Fruit fly (Drosophila melanogaster) whole organism, wandering third instar larva: ENCODE data around the gene Cp190.
A peak's percentile ranks its signal among the peaks of the same experiment; 100 is the strongest.

ENCODE experiments used
- CG32264 ChIP-seq: fragments of 200-800 bp; sonication (Bioruptor generic); optimal IDR thresholded peaks from 2 replicates; lab custom pipeline; 2016; ENCODE audit warnings: missing biosample characterization, missing genetic modification characterization
- CG9705 ChIP-seq: fragments of 200-800 bp; sonication (Bioruptor generic); optimal IDR thresholded peaks from 2 replicates; lab custom pipeline; 2018; ENCODE audit warnings: missing biosample characterization, mild to moderate bottlenecking, missing genetic modification characterization
- CrebA ChIP-seq: fragments of 200-800 bp; sonication (Bioruptor generic); optimal IDR thresholded peaks from 2 replicates; lab custom pipeline; 2016; ENCODE audit warnings: missing biosample characterization, mild to moderate bottlenecking, missing genetic modification characterization, borderline replicate concordance
- Dfd ChIP-seq: fragments of >200 bp; optimal IDR thresholded peaks from 2 replicates; lab custom pipeline; 2017; ENCODE audit warnings: missing biosample characterization, missing genetic modification characterization
- GATAd ChIP-seq: sonication (Bioruptor generic); optimal IDR thresholded peaks from 2 replicates; lab custom pipeline; 2016; ENCODE audit warnings: missing biosample characterization, missing genetic modification characterization
- HLH106 ChIP-seq: fragments of 200-800 bp; optimal IDR thresholded peaks from 3 replicates; lab custom pipeline; 2019; ENCODE audit warnings: missing biosample characterization, mild to moderate bottlenecking, missing genetic modification characterization, moderate library complexity
- Hnf4 ChIP-seq: fragments of 200-800 bp; sonication (Bioruptor generic); optimal IDR thresholded peaks from 2 replicates; lab custom pipeline; 2016; ENCODE audit warnings: missing biosample characterization, mild to moderate bottlenecking, missing genetic modification characterization
- Hr83 ChIP-seq: fragments of 200-300 bp; sonication (Bioruptor generic); optimal IDR thresholded peaks from 2 replicates; lab custom pipeline; 2016; ENCODE audit warnings: missing biosample characterization, mild to moderate bottlenecking, missing genetic modification characterization, moderate library complexity; ENCODE audit not compliant: poor library complexity, severe bottlenecking
- Jra ChIP-seq: sonication (Bioruptor generic); optimal IDR thresholded peaks from 2 replicates; lab custom pipeline; 2016; ENCODE audit warnings: missing biosample characterization, missing genetic modification characterization
- Myc ChIP-seq: fragments of >200 bp; optimal IDR thresholded peaks from 2 replicates; lab custom pipeline; 2017
- N ChIP-seq: fragments of >200 bp; optimal IDR thresholded peaks from 2 replicates; lab custom pipeline; 2018; ENCODE audit warnings: missing biosample characterization, missing external identifiers, missing genetic modification characterization
- OdsH ChIP-seq: fragments of 200-800 bp; sonication (Bioruptor generic); optimal IDR thresholded peaks from 2 replicates; lab custom pipeline; 2016; ENCODE audit warnings: missing biosample characterization, mild to moderate bottlenecking, missing genetic modification characterization
- Rel ChIP-seq, 2 experiments: fragments of 200-800 bp; sonication (Bioruptor generic) in 1 of 2; optimal IDR thresholded peaks; 2 replicates in 1 of 2; 3 replicates in 1 of 2; lab custom pipeline; 2016 to 2019; ENCODE audit warnings: mild to moderate bottlenecking in 2 of 2, missing biosample characterization in 2 of 2, missing genetic modification characterization in 2 of 2, moderate library complexity in 1 of 2
- Sp1 ChIP-seq: fragments of 200-800 bp; sonication (Bioruptor generic); optimal IDR thresholded peaks from 3 replicates; lab custom pipeline; 2019; ENCODE audit warnings: missing biosample characterization, mild to moderate bottlenecking, missing genetic modification characterization, moderate library complexity
- Vsx2 ChIP-seq: fragments of 200-300, 225-300 bp; sonication (Bioruptor generic); optimal IDR thresholded peaks from 2 replicates; lab custom pipeline; 2018; ENCODE audit warnings: missing biosample characterization, missing genetic modification characterization; ENCODE audit not compliant: partially characterized antibody
- br ChIP-seq: fragments of 200-800 bp; sonication (Bioruptor generic); optimal IDR thresholded peaks from 2 replicates; lab custom pipeline; 2016; ENCODE audit warnings: missing biosample characterization, missing genetic modification characterization
- brk ChIP-seq: fragments of 200-800 bp; sonication (Bioruptor generic); optimal IDR thresholded peaks from 2 replicates; lab custom pipeline; 2016; ENCODE audit warnings: missing biosample characterization, mild to moderate bottlenecking, missing genetic modification characterization
- dl ChIP-seq, 2 experiments: fragments of 175-275, 200-275 bp in 1 of 2; fragments of 200-275 bp in 1 of 2; sonication (Bioruptor generic); optimal IDR thresholded peaks; lab custom pipeline; 2018; ENCODE audit warnings: mild to moderate bottlenecking in 2 of 2, missing biosample characterization in 2 of 2, missing genetic modification characterization in 2 of 2, moderate library complexity in 2 of 2; ENCODE audit not compliant: partially characterized antibody in 2 of 2, insufficient read depth in 1 of 2
- dmrt93B ChIP-seq: fragments of 200-800 bp; sonication (Bioruptor generic); optimal IDR thresholded peaks from 2 replicates; lab custom pipeline; 2018; ENCODE audit warnings: missing biosample characterization, mild to moderate bottlenecking, missing genetic modification characterization
- ey ChIP-seq: fragments of 200-800 bp; sonication (Bioruptor generic); optimal IDR thresholded peaks from 2 replicates; lab custom pipeline; 2016; ENCODE audit warnings: missing biosample characterization, missing genetic modification characterization
- h ChIP-seq: fragments of 200-800 bp; sonication (Bioruptor generic); optimal IDR thresholded peaks from 3 replicates; lab custom pipeline; 2016; ENCODE audit warnings: missing biosample characterization, mild to moderate bottlenecking, missing genetic modification characterization
- jim ChIP-seq: fragments of 175-275, 200-325 bp; sonication (Bioruptor generic); optimal IDR thresholded peaks from 2 replicates; lab custom pipeline; 2016; ENCODE audit warnings: missing biosample characterization, mild to moderate bottlenecking, missing genetic modification characterization
- lola ChIP-seq: fragments of >200 bp; optimal IDR thresholded peaks from 2 replicates; lab custom pipeline; 2017; ENCODE audit warnings: missing biosample characterization, missing genetic modification characterization
- rgr ChIP-seq: fragments of 200-800 bp; sonication (Bioruptor generic); optimal IDR thresholded peaks from 3 replicates; lab custom pipeline; 2016; ENCODE audit warnings: missing biosample characterization, mild to moderate bottlenecking, missing genetic modification characterization
- sage ChIP-seq: fragments of 200-800 bp; sonication (Bioruptor generic); optimal IDR thresholded peaks from 2 replicates; lab custom pipeline; 2016; ENCODE audit warnings: missing biosample characterization, mild to moderate bottlenecking, missing genetic modification characterization
- sv ChIP-seq: fragments of 200-800 bp; sonication (Bioruptor generic); optimal IDR thresholded peaks from 3 replicates; lab custom pipeline; 2016; ENCODE audit warnings: missing biosample characterization, missing genetic modification characterization
- tai ChIP-seq: sonication (Bioruptor generic); optimal IDR thresholded peaks from 2 replicates; lab custom pipeline; 2016; ENCODE audit warnings: missing biosample characterization, missing genetic modification characterization

Cp190 gene

dm6 chr3R:15277926-15278869 lies 3.2 kb upstream of the Cp190 start, which contains the start of the genes MRG15 and Tm1:
Gene MRG15, minus strand, starts transcription at chr3R:15278109.
Gene Tm1, plus strand, starts transcription at chr3R:15278220.
- TF ChIP-seq Jra (GFP tag; lab: Kevin White, UChicago): no peak
- TF ChIP-seq rgr (GFP tag; lab: Kevin White, UChicago): peak; percentile 60
- TF ChIP-seq Rel (GFP tag; optimal IDR thresholded peaks at IDR 0.05; lab: Kevin White, UChicago): no peak
- TF ChIP-seq Rel (tag; optimal IDR thresholded peaks at IDR 0.05; lab: Kevin White, UChicago): peak; percentile 1
- TF ChIP-seq ey (GFP tag; lab: Kevin White, UChicago): no peak
- TF ChIP-seq Hnf4: peak; percentile 5
- TF ChIP-seq br (GFP tag; lab: Kevin White, UChicago): no peak
- TF ChIP-seq, all 38 proteins: peak for 3

- TF ChIP-seq Vsx2 (GFP tag; lab: Kevin White, UChicago): no peak
- TF ChIP-seq lola (GFP tag; lab: Kevin White, UChicago): no peak
Measured at dm6 chr3R:15268856-15269255, 6.2 kb downstream of the Cp190 start.

dm6 chr3R:15268426-15268825 lies 6.6 kb downstream of the Cp190 start, which contains the start of the genes CG14864 and Zip88E:
Gene CG14864, minus strand, starts transcription at chr3R:15268538.
Gene Zip88E, plus strand, starts transcription at chr3R:15268662.
- no peak for TF ChIP-seq br (GFP tag; lab: Kevin White, UChicago)
- peak; percentile 22 for TF ChIP-seq Hr83
- TF ChIP-seq rgr (GFP tag; lab: Kevin White, UChicago): no peak
- TF ChIP-seq lola (GFP tag; lab: Kevin White, UChicago): no peak

dm6 chr3R:15265406-15266040 lies 9.5 kb downstream of the Cp190 start, which contains the start of gene ATPsynO:
Gene ATPsynO, plus strand, starts transcription at chr3R:15265591.
- TF ChIP-seq tai (GFP tag; lab: Kevin White, UChicago) (no peak), Sp1 (GFP tag; lab: Kevin White, UChicago) (peak; percentile 28), lola (GFP tag; lab: Kevin White, UChicago) (no peak), Rel (GFP tag; optimal IDR thresholded peaks at IDR 0.05; lab: Kevin White, UChicago) (no peak), Rel (tag; optimal IDR thresholded peaks at IDR 0.05; lab: Kevin White, UChicago) (peak; percentile 43), sage (GFP tag; lab: Kevin White, UChicago) (no peak), jim (GFP tag; lab: Kevin White, UChicago) (no peak), brk (no peak), CG9705 (GFP tag; lab: Kevin White, UChicago) (no peak), br (GFP tag; lab: Kevin White, UChicago) (no peak), HLH106 (tag; lab: Kevin White, UChicago) (peak; percentile 27), Myc (lab: Kevin White, UChicago) (peak; percentile 73), CG32264 (GFP tag; lab: Kevin White, UChicago) (no peak), N (GFP tag; lab: Kevin White, UChicago) (no peak), Dfd (GFP tag; lab: Kevin White, UChicago) (no peak)

dm6 chr3R:15263946-15264345 lies 11.1 kb downstream of the Cp190 start:
- no peak for TF ChIP-seq Myc (lab: Kevin White, UChicago)
- no peak for TF ChIP-seq sv (GFP tag; lab: Kevin White, UChicago)
- no peak for TF ChIP-seq tai (GFP tag; lab: Kevin White, UChicago)
- TF ChIP-seq Rel (GFP tag; optimal IDR thresholded peaks at IDR 0.05; lab: Kevin White, UChicago): no peak
- TF ChIP-seq Rel (tag; optimal IDR thresholded peaks at IDR 0.05; lab: Kevin White, UChicago): no peak
- no peak for TF ChIP-seq GATAd
- no peak for TF ChIP-seq dmrt93B (GFP tag; lab: Kevin White, UChicago)
- TF ChIP-seq Dfd (GFP tag; lab: Kevin White, UChicago): no peak
- TF ChIP-seq Hnf4: no peak
- no peak for TF ChIP-seq OdsH (GFP tag; lab: Kevin White, UChicago)
- no peak for TF ChIP-seq CrebA (GFP tag; lab: Kevin White, UChicago)
- no peak for TF ChIP-seq brk
- TF ChIP-seq lola (GFP tag; lab: Kevin White, UChicago): no peak
- no peak for TF ChIP-seq h (GFP tag; lab: Kevin White, UChicago)
- no peak for TF ChIP-seq dl (GFP tag; optimal IDR thresholded peaks at IDR 0.05; lab: Kevin White, UChicago; ENCODE audit: insufficient read depth in 1 of 2, partially characterized antibody in 2 of 2)
